Worm (Caenorhabditis elegans) whole organism, L3 larva: ENCODE data around the gene ptrg-1.

Experiments
- ama-1 ChIP-seq: fragments of 150-350 bp; optimal IDR thresholded peaks from 2 replicates; lab custom pipeline; 2018
- egl-27 ChIP-seq: sonication (generic microtip); optimal IDR thresholded peaks from 4 replicates; lab custom pipeline; 2017; ENCODE audit warnings: missing biosample characterization, missing genetic modification reagents, missing genetic modification characterization
- nhr-77 ChIP-seq: fragments of 150-350 bp; optimal IDR thresholded peaks from 2 replicates; lab custom pipeline; 2014; ENCODE audit warnings: missing biosample characterization, missing genetic modification characterization
- ztf-11 ChIP-seq: fragments of 150-350 bp; optimal IDR thresholded peaks from 2 replicates; lab custom pipeline; 2014; ENCODE audit warnings: missing biosample characterization, missing genetic modification characterization

- no peak for TF ChIP-seq nhr-77 (tag; lab: Kevin White, UChicago)
- TF ChIP-seq egl-27: no peak
- no peak for TF ChIP-seq ztf-11 (tag; lab: Kevin White, UChicago)
- TF ChIP-seq ama-1 (lab: Kevin White, UChicago): no peak
Measured at ce11 chrIV:10143640-10144039, 50.6 kb downstream of the ptrg-1 start, which contains the start of gene msp-38.
